Worm (Caenorhabditis elegans) whole organism, early embryonic: Measurements from ENCODE around the gene C50E3.5.

ENCODE experiments used
- B0310.2 ChIP-seq: sonication (generic microtip); optimal IDR thresholded peaks from 2 replicates; lab custom pipeline; 2016; ENCODE audit warnings: mild to moderate bottlenecking, missing genetic modification characterization, missing compliant biosample characterization
- ama-1 ChIP-seq: fragments of 150-350 bp; optimal IDR thresholded peaks from 2 replicates; lab custom pipeline; 2014
- ceh-13 ChIP-seq: fragments of 200-800 bp; sonication (Bioruptor generic); optimal IDR thresholded peaks from 2 replicates; lab custom pipeline; 2018; ENCODE audit warnings: mild to moderate bottlenecking, missing genetic modification characterization, missing compliant biosample characterization
- ceh-36 ChIP-seq: sonication (generic microtip); optimal IDR thresholded peaks from 2 replicates; lab custom pipeline; 2016; ENCODE audit warnings: missing genetic modification characterization, inconsistent platforms, missing compliant biosample characterization
- ets-7 ChIP-seq: sonication (generic microtip); optimal IDR thresholded peaks from 2 replicates; lab custom pipeline; 2016; ENCODE audit warnings: missing genotype, missing genetic modification characterization, missing compliant biosample characterization
- flt-1 ChIP-seq: fragments of 200-800 bp; sonication (Bioruptor generic); IDR thresholded peaks from 2 replicates; pipeline ENCODE4 v1.3.6; 2022; ENCODE audit warnings: missing genetic modification characterization, missing compliant biosample characterization
- hmbx-1 ChIP-seq: sonication (generic microtip); optimal IDR thresholded peaks from 2 replicates; lab custom pipeline; 2016; ENCODE audit warnings: mild to moderate bottlenecking, missing genetic modification characterization, missing compliant biosample characterization
- hnd-1 ChIP-seq: sonication (generic microtip); optimal IDR thresholded peaks from 2 replicates; lab custom pipeline; 2016; ENCODE audit warnings: missing genetic modification characterization, missing compliant biosample characterization
- scrt-1 ChIP-seq: fragments of 200-800 bp; sonication (Bioruptor generic); IDR thresholded peaks from 2 replicates; pipeline ENCODE4 v1.3.6; 2022; ENCODE audit warnings: missing genetic modification characterization, missing compliant biosample characterization
- sea-1 ChIP-seq: fragments of 200-800 bp; sonication (Bioruptor generic); conservative IDR thresholded peaks from 2 replicates; pipeline ENCODE4 v1.3.6; 2022; ENCODE audit warnings: missing genetic modification characterization, missing compliant biosample characterization
- tbx-11 ChIP-seq: fragments of 200-800 bp; sonication (Bioruptor generic); IDR thresholded peaks from 2 replicates; pipeline ENCODE4 v1.3.6; 2022; ENCODE audit warnings: missing genetic modification characterization, missing compliant biosample characterization
- tra-4 ChIP-seq: sonication (generic microtip); optimal IDR thresholded peaks from 2 replicates; lab custom pipeline; 2017; ENCODE audit warnings: missing genetic modification characterization, missing compliant biosample characterization

- TF ChIP-seq scrt-1 (GFP tag; lab: Robert Waterston, UW), result no peak
- TF ChIP-seq ceh-36, result no peak
- no peak for TF ChIP-seq ama-1
- no peak for TF ChIP-seq flt-1 (GFP tag; lab: Robert Waterston, UW)
- no peak for TF ChIP-seq tbx-11 (GFP tag; lab: Robert Waterston, UW)
- TF ChIP-seq hmbx-1 (tag; lab: Kevin White, UChicago), result no peak
- TF ChIP-seq ceh-13, result no peak
- TF ChIP-seq sea-1 (GFP tag; lab: Robert Waterston, UW), result no peak
- no peak for TF ChIP-seq tra-4 (tag; lab: Kevin White, UChicago)
- TF ChIP-seq B0310.2, result no peak
- TF ChIP-seq ets-7 (tag; lab: Kevin White, UChicago), result no peak
- no peak for TF ChIP-seq hnd-1 (tag; lab: Kevin White, UChicago)
These were observed 43.9 kb downstream of the C50E3.5 start, which contains the start of gene srd-25 for ce11 chrV:7631732-7632131.
